Fruit fly (Drosophila melanogaster) whole organism, prepupa: Measurements from ENCODE around the gene c-cup.

Experiments
- CG10669 ChIP-seq: fragments of 200-800 bp; sonication (Bioruptor generic); optimal IDR thresholded peaks from 3 replicates; lab custom pipeline; 2018; ENCODE audit warnings: missing biosample characterization, mild to moderate bottlenecking, missing genetic modification characterization, moderate library complexity
- CG11762 ChIP-seq: fragments of 200-800 bp; sonication (Bioruptor generic); optimal IDR thresholded peaks from 3 replicates; lab custom pipeline; 2016; ENCODE audit warnings: missing biosample characterization, missing genetic modification characterization; ENCODE audit not compliant: insufficient read depth
- CG15336 ChIP-seq: fragments of 200-800 bp; sonication (Bioruptor generic); IDR thresholded peaks from 2 replicates; pipeline ENCODE4 v1.3.6; 2022; ENCODE audit warnings: missing biosample characterization, missing genetic modification characterization
- CG31627 ChIP-seq: fragments of 200-800 bp; sonication (Bioruptor generic); optimal IDR thresholded peaks from 3 replicates; lab custom pipeline; 2016; ENCODE audit warnings: missing biosample characterization, missing genetic modification characterization
- CG32006 ChIP-seq: fragments of 200-800 bp; sonication (Bioruptor generic); optimal IDR thresholded peaks from 3 replicates; lab custom pipeline; 2017; ENCODE audit warnings: missing biosample characterization, mild to moderate bottlenecking, missing genetic modification characterization
- CG3919 ChIP-seq: fragments of 200-800 bp; sonication (Bioruptor generic); optimal IDR thresholded peaks from 3 replicates; lab custom pipeline; 2016; ENCODE audit warnings: missing biosample characterization, missing genetic modification characterization
- CG6163 ChIP-seq: fragments of 200-800 bp; sonication (Bioruptor generic); IDR thresholded peaks from 3 replicates; pipeline ENCODE4 v1.3.6; 2022; ENCODE audit warnings: missing biosample characterization, missing genetic modification characterization
- CG6792 ChIP-seq: fragments of 200-800 bp; sonication (Bioruptor generic); optimal IDR thresholded peaks from 3 replicates; lab custom pipeline; 2016; ENCODE audit warnings: missing biosample characterization, missing genetic modification characterization
- CG6808 ChIP-seq: fragments of 200-800 bp; sonication (Bioruptor generic); optimal IDR thresholded peaks from 3 replicates; lab custom pipeline; 2017; ENCODE audit warnings: missing biosample characterization, missing genetic modification characterization, mild to moderate bottlenecking, moderate library complexity, missing genetic modification reagents
- Gug ChIP-seq: fragments of 200-800 bp; sonication (Bioruptor generic); IDR thresholded peaks from 2 replicates; pipeline ENCODE4 v1.3.6; 2022; ENCODE audit warnings: missing biosample characterization, missing genetic modification characterization
- Hr39 ChIP-seq: fragments of 200-800 bp; sonication (Bioruptor generic); optimal IDR thresholded peaks from 2 replicates; lab custom pipeline; 2016; ENCODE audit warnings: missing biosample characterization, missing genetic modification characterization
- Sox102F ChIP-seq: fragments of 200-800 bp; sonication (Bioruptor generic); optimal IDR thresholded peaks from 2 replicates; lab custom pipeline; 2016; ENCODE audit warnings: missing biosample characterization, mild to moderate bottlenecking, missing genetic modification characterization
- Sox15 ChIP-seq: fragments of 200-800 bp; sonication (Bioruptor generic); optimal IDR thresholded peaks from 3 replicates; lab custom pipeline; 2016; ENCODE audit warnings: missing biosample characterization, missing genetic modification characterization
- cyc ChIP-seq: fragments of 200-800 bp; sonication (Bioruptor generic); optimal IDR thresholded peaks from 3 replicates; lab custom pipeline; 2016; ENCODE audit warnings: missing biosample characterization, missing genetic modification characterization
- esn ChIP-seq: fragments of 200-800 bp; sonication (Bioruptor generic); optimal IDR thresholded peaks from 2 replicates; lab custom pipeline; 2016; ENCODE audit warnings: missing biosample characterization, mild to moderate bottlenecking, missing genetic modification characterization, moderate library complexity
- net ChIP-seq: fragments of 200-800 bp; sonication (Bioruptor generic); optimal IDR thresholded peaks from 3 replicates; lab custom pipeline; 2016; ENCODE audit warnings: missing biosample characterization, missing genetic modification characterization
- pdm3 ChIP-seq: fragments of 200-800 bp; sonication (Bioruptor generic); optimal IDR thresholded peaks from 3 replicates; lab custom pipeline; 2016; ENCODE audit warnings: missing biosample characterization, missing genetic modification characterization
- salr ChIP-seq, 2 experiments: fragments of 200-800 bp; sonication (Bioruptor generic); optimal IDR thresholded peaks; 3 replicates each; lab custom pipeline; 2016 to 2018; ENCODE audit warnings: missing biosample characterization in 2 of 2, missing genetic modification characterization in 2 of 2, mild to moderate bottlenecking in 1 of 2
- svp ChIP-seq: fragments of 200-800 bp; sonication (Bioruptor generic); peaks from one replicate; lab custom pipeline; 2016; ENCODE audit warnings: missing biosample characterization, missing genetic modification characterization

Gene c-cup

dm6 chr2L:1790261-1790660 is 42.1 kb downstream of the c-cup start, which contains the start of gene Gr22d:
Gene Gr22d, minus strand, starts transcription at chr2L:1790361.
- no peak for TF ChIP-seq svp (GFP tag; lab: Kevin White, UChicago)
- no peak for TF ChIP-seq CG6808 (GFP tag; lab: Kevin White, UChicago)
- TF ChIP-seq CG6792 (GFP tag; lab: Kevin White, UChicago), result no peak
- no peak for TF ChIP-seq cyc (GFP tag; lab: Kevin White, UChicago)
- no peak for TF ChIP-seq net (GFP tag; lab: Kevin White, UChicago)
- no peak for TF ChIP-seq Sox15 (GFP tag; lab: Kevin White, UChicago)
- TF ChIP-seq CG6163, result no peak
- no peak for TF ChIP-seq CG32006 (GFP tag; lab: Kevin White, UChicago)
- TF ChIP-seq salr (GFP tag; optimal IDR thresholded peaks at IDR 0.05; lab: Kevin White, UChicago), result no peak

dm6 chr2L:1787929-1788328 is 44.4 kb downstream of the c-cup start:
- TF ChIP-seq CG6808 (GFP tag; lab: Kevin White, UChicago) (no peak), CG15336 (GFP tag; lab: Robert Waterston, UW) (no peak), CG3919 (GFP tag; lab: Kevin White, UChicago) (no peak), pdm3 (GFP tag; lab: Kevin White, UChicago) (no peak), Hr39 (no peak), net (GFP tag; lab: Kevin White, UChicago) (no peak), Sox102F (no peak), esn (GFP tag; lab: Kevin White, UChicago) (no peak), CG10669 (no peak), Gug (no peak), Sox15 (GFP tag; lab: Kevin White, UChicago) (no peak), CG11762 (GFP tag; lab: Kevin White, UChicago) (no peak), CG31627 (no peak)

- TF ChIP-seq CG10669, result no peak
- TF ChIP-seq, all 60 proteins: peak for 0
Observed at dm6 chr2L:1783762-1784161, 48.6 kb downstream of the c-cup start, which contains the start of gene Gr22e. Gene Gr22e, plus strand, starts transcription at chr2L:1784062.
